Worm (Caenorhabditis elegans) whole organism, late embryonic: ENCODE data around the gene mlp-1.
A peak's percentile ranks its signal among the peaks of the same experiment; 100 is the strongest.

Experiments used
- C38D4.7 ChIP-seq: fragments of 200-800 bp; sonication (Bioruptor generic); optimal IDR thresholded peaks from 2 replicates; lab custom pipeline; 2018; ENCODE audit warnings: mild to moderate bottlenecking, missing genetic modification characterization, moderate library complexity, missing compliant biosample characterization
- K02D7.2 ChIP-seq: sonication (generic microtip); optimal IDR thresholded peaks from 2 replicates; lab custom pipeline; 2017; ENCODE audit warnings: mild to moderate bottlenecking, missing genetic modification characterization, missing compliant biosample characterization
- K09A11.1 ChIP-seq: sonication (generic microtip); optimal IDR thresholded peaks from 2 replicates; lab custom pipeline; 2017; ENCODE audit warnings: antibody characterized with exemption, mild to moderate bottlenecking, missing genetic modification characterization, missing compliant biosample characterization; ENCODE audit not compliant: insufficient read depth
- ama-1 ChIP-seq: fragments of 150-350 bp; optimal IDR thresholded peaks from 2 replicates; lab custom pipeline; 2014
- ceh-14 ChIP-seq: sonication (generic microtip); optimal IDR thresholded peaks from 2 replicates; lab custom pipeline; 2016; ENCODE audit warnings: missing genotype, missing genetic modification characterization, missing compliant biosample characterization
- ceh-22 ChIP-seq: sonication (generic microtip); optimal IDR thresholded peaks from 2 replicates; lab custom pipeline; 2017; ENCODE audit warnings: missing biosample characterization, missing genetic modification characterization
- ceh-30 ChIP-seq: fragments of 150-350 bp; optimal IDR thresholded peaks from 2 replicates; lab custom pipeline; 2014; ENCODE audit warnings: missing biosample characterization, missing genetic modification characterization
- ceh-31 ChIP-seq: sonication (generic microtip); optimal IDR thresholded peaks from 2 replicates; lab custom pipeline; 2016; ENCODE audit warnings: missing genetic modification characterization, missing compliant biosample characterization
- ceh-34 ChIP-seq: sonication (generic microtip); optimal IDR thresholded peaks from 2 replicates; lab custom pipeline; 2016; ENCODE audit warnings: mild to moderate bottlenecking, missing genetic modification characterization, missing compliant biosample characterization
- ceh-45 ChIP-seq: fragments of 200-800 bp; sonication (Bioruptor generic); IDR thresholded peaks from 2 replicates; pipeline ENCODE4 v1.3.6; 2022; ENCODE audit warnings: missing genetic modification reagents, missing genetic modification characterization, missing compliant biosample characterization
- ceh-48 ChIP-seq: sonication (generic microtip); optimal IDR thresholded peaks from 2 replicates; lab custom pipeline; 2016; ENCODE audit warnings: missing genetic modification characterization, inconsistent platforms, missing compliant biosample characterization
- ceh-6 ChIP-seq: fragments of 200-800 bp; sonication (Bioruptor generic); optimal IDR thresholded peaks from 2 replicates; lab custom pipeline; 2018; ENCODE audit warnings: mild to moderate bottlenecking, missing genetic modification characterization, missing compliant biosample characterization
- dve-1 ChIP-seq: sonication (generic microtip); optimal IDR thresholded peaks from 2 replicates; lab custom pipeline; 2017; ENCODE audit warnings: antibody characterized with exemption, mild to moderate bottlenecking, missing genetic modification characterization, missing compliant biosample characterization
- elt-2 ChIP-seq: sonication (generic microtip); optimal IDR thresholded peaks from 2 replicates; lab custom pipeline; 2016; ENCODE audit warnings: missing genetic modification reagents, missing genetic modification characterization, missing compliant biosample characterization
- elt-4 ChIP-seq: sonication (generic microtip); optimal IDR thresholded peaks from 2 replicates; lab custom pipeline; 2016; ENCODE audit warnings: missing genetic modification characterization, missing compliant biosample characterization
- ets-4 ChIP-seq: sonication (generic microtip); optimal IDR thresholded peaks from 2 replicates; lab custom pipeline; 2016; ENCODE audit warnings: missing genetic modification characterization, missing compliant biosample characterization
- fax-1 ChIP-seq: sonication (generic microtip); optimal IDR thresholded peaks from 2 replicates; lab custom pipeline; 2016; ENCODE audit warnings: missing genotype, missing genetic modification characterization, missing compliant biosample characterization
- fkh-10 ChIP-seq: fragments of 150-350 bp; optimal IDR thresholded peaks from 2 replicates; lab custom pipeline; 2014; ENCODE audit warnings: missing biosample characterization, missing genetic modification reagents, missing genetic modification characterization
- fkh-6 ChIP-seq: sonication (generic microtip); optimal IDR thresholded peaks from 2 replicates; lab custom pipeline; 2016; ENCODE audit warnings: missing genetic modification characterization, missing compliant biosample characterization
- hlh-13 ChIP-seq: fragments of 200-800 bp; sonication (Bioruptor generic); optimal IDR thresholded peaks from 2 replicates; lab custom pipeline; 2018; ENCODE audit warnings: mild to moderate bottlenecking, missing genetic modification characterization, missing compliant biosample characterization
- hlh-30 ChIP-seq: sonication (generic microtip); optimal IDR thresholded peaks from 2 replicates; lab custom pipeline; 2017; ENCODE audit warnings: antibody characterized with exemption, missing genetic modification characterization, missing compliant biosample characterization; ENCODE audit not compliant: insufficient read depth
- hlh-6 ChIP-seq: sonication (generic microtip); optimal IDR thresholded peaks from 2 replicates; lab custom pipeline; 2016; ENCODE audit warnings: missing genotype, missing genetic modification characterization, missing compliant biosample characterization
- hlh-8 ChIP-seq: sonication (generic microtip); optimal IDR thresholded peaks from 2 replicates; lab custom pipeline; 2016; ENCODE audit warnings: missing genotype, missing genetic modification characterization, missing compliant biosample characterization
- lim-6 ChIP-seq: sonication (generic microtip); optimal IDR thresholded peaks from 2 replicates; lab custom pipeline; 2016; ENCODE audit warnings: missing genetic modification characterization, missing compliant biosample characterization
- madf-2 ChIP-seq: sonication (generic microtip); optimal IDR thresholded peaks from 2 replicates; lab custom pipeline; 2017; ENCODE audit warnings: missing genetic modification characterization, missing compliant biosample characterization
- nfya-1 ChIP-seq: sonication (generic microtip); optimal IDR thresholded peaks from 2 replicates; lab custom pipeline; 2017; ENCODE audit warnings: missing genetic modification characterization, mild to moderate bottlenecking, missing compliant biosample characterization, antibody characterized with exemption, moderate library complexity
- nhr-11 ChIP-seq: fragments of 150-350 bp; optimal IDR thresholded peaks from 2 replicates; lab custom pipeline; 2014; ENCODE audit warnings: missing biosample characterization, missing genetic modification characterization
- nhr-232 ChIP-seq: sonication (generic microtip); optimal IDR thresholded peaks from 2 replicates; lab custom pipeline; 2016; ENCODE audit warnings: missing genetic modification characterization, missing compliant biosample characterization
- pag-3 ChIP-seq: sonication (generic microtip); optimal IDR thresholded peaks from 2 replicates; lab custom pipeline; 2016; ENCODE audit warnings: missing compliant biosample characterization, missing genetic modification characterization, borderline replicate concordance
- pat-9 ChIP-seq: fragments of 200-800 bp; sonication (Bioruptor generic); optimal IDR thresholded peaks from 2 replicates; lab custom pipeline; 2018; ENCODE audit warnings: mild to moderate bottlenecking, missing genetic modification characterization, moderate library complexity, missing compliant biosample characterization
- pax-1 ChIP-seq: fragments of 150-350 bp; optimal IDR thresholded peaks from 2 replicates; lab custom pipeline; 2014; ENCODE audit warnings: missing biosample characterization, missing genetic modification characterization
- pha-4 ChIP-seq: fragments of 150-350 bp; optimal IDR thresholded peaks from 2 replicates; lab custom pipeline; 2018; ENCODE audit warnings: missing biosample characterization, missing genetic modification reagents, missing genetic modification characterization
- pqm-1 ChIP-seq: sonication (generic microtip); optimal IDR thresholded peaks from 2 replicates; lab custom pipeline; 2016; ENCODE audit warnings: missing genetic modification characterization, missing compliant biosample characterization
- pros-1 ChIP-seq: fragments of 150-350 bp; optimal IDR thresholded peaks from 2 replicates; lab custom pipeline; 2014; ENCODE audit warnings: missing biosample characterization, missing genetic modification reagents, missing genetic modification characterization
- unc-42 ChIP-seq: sonication (generic microtip); optimal IDR thresholded peaks from 2 replicates; lab custom pipeline; 2016; ENCODE audit warnings: missing genotype, missing genetic modification characterization, missing compliant biosample characterization
- unc-86 ChIP-seq: sonication (generic microtip); optimal IDR thresholded peaks from 2 replicates; lab custom pipeline; 2016; ENCODE audit warnings: missing genetic modification characterization, missing compliant biosample characterization

mlp-1 gene

DNA sequence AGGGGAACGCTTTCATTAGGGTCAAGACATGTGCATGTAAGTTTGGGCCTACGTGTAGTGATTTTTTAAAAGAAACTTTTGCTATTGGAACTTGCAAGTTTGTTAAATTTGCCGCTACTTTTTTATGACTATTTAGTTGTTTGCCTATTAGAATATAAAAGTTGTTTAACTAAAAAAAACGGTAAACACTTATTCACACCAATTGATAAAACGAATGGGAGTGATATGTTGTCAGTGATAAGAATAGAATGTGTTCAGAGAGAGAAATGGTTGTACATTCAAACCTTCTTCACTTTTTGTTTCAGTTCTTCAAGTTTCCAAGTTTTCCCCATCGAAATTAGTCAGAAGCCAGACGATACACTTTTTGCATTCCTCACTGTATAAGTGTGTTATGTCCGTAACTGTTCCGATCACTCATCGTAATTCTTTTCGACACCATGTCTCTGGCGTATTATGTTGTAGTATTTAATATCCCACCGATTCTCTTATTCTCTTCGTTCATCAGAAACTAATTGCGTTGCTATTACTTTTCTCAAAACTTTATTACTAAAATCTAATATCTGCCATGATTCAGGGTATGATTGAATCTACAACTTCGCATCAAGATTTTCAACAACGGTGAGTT is 8.9 kb downstream of the mlp-1 start, which contains the start of gene dct-6:
Gene dct-6 (plus strand): TSS at position 575 of the 625 bp plus-strand sequence.
- no peak for TF ChIP-seq nhr-232
- peak; percentile 12 for TF ChIP-seq elt-2

DNA sequence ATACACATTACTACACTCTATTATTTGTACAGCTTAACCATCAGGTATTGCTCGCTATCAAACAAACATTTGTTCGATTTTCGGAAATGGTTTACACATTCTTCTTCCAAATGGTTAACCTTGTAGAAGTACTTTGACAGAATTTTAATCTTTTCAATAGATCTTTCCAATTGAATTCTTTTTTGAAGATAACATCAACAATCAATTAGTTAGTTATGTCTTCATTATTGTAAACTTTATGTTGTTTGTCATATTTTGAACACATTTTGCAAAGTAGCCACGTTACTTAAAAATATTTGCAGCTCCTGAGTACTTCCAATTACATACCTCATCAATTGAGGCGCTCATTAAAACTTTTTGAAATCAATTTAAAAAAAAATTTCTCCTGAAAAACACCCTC is 9.5 kb downstream of the mlp-1 start:
- TF ChIP-seq fax-1 (no peak), hlh-30 (tag; lab: Kevin White, UChicago) (no peak), pros-1 (tag; lab: Kevin White, UChicago) (no peak), elt-2 (no peak), ceh-48 (no peak)

- no peak for TF ChIP-seq nhr-11 (tag; lab: Kevin White, UChicago)
- no peak for TF ChIP-seq pros-1 (tag; lab: Kevin White, UChicago)
- TF ChIP-seq C38D4.7 = no peak
- no peak for TF ChIP-seq unc-42 (tag; lab: Kevin White, UChicago)
- TF ChIP-seq hlh-8 = no peak
- no peak for TF ChIP-seq elt-4
- no peak for TF ChIP-seq elt-2
- TF ChIP-seq pag-3 = no peak
- no peak for TF ChIP-seq madf-2 (tag; lab: Kevin White, UChicago)
- no peak for TF ChIP-seq fkh-6 (tag; lab: Kevin White, UChicago)
- TF ChIP-seq hlh-13 (GFP tag; lab: Kevin White, UChicago) = no peak
- TF ChIP-seq dve-1 = no peak
- TF ChIP-seq ceh-6 (GFP tag; lab: Kevin White, UChicago) = no peak
- no peak for TF ChIP-seq pha-4 (tag; lab: Kevin White, UChicago)
- no peak for TF ChIP-seq K09A11.1 (tag; lab: Kevin White, UChicago)
- TF ChIP-seq pqm-1 (tag; lab: Kevin White, UChicago) = no peak
- no peak for TF ChIP-seq K02D7.2
- TF ChIP-seq, all 69 proteins: peak for 0
These were observed 10.7 kb downstream of the mlp-1 start for ce11 chrIII:5964058-5964632.

ce11 chrIII:5961560-5961959 is 13.3 kb downstream of the mlp-1 start:
- TF ChIP-seq unc-86 (no peak), pros-1 (tag; lab: Kevin White, UChicago) (no peak)

- TF ChIP-seq ceh-31 (tag; lab: Kevin White, UChicago) = peak; percentile 14
- no peak for TF ChIP-seq hlh-8
- no peak for TF ChIP-seq pax-1 (tag; lab: Kevin White, UChicago)
- peak; percentile 79 for TF ChIP-seq ets-4 (tag; lab: Kevin White, UChicago)
These were observed 15.8 kb downstream of the mlp-1 start for ce11 chrIII:5959049-5959448.

ce11 chrIII:5958172-5958886 is 16.5 kb downstream of the mlp-1 start, which contains the start of the genes nono-1 and nop-1:
Gene nono-1, minus strand, starts transcription at chrIII:5958246.
Gene nop-1, plus strand, starts transcription at chrIII:5958722.
- TF ChIP-seq pag-3 (no peak), K09A11.1 (tag; lab: Kevin White, UChicago) (no peak), ceh-34 (peak; percentile 12), hlh-6 (no peak), ceh-31 (tag; lab: Kevin White, UChicago) (peak; percentile 40), ceh-45 (GFP tag; lab: Robert Waterston, UW) (no peak), pros-1 (tag; lab: Kevin White, UChicago) (no peak), nfya-1 (tag; lab: Kevin White, UChicago) (peak; percentile 65), ama-1 (no peak), fkh-10 (no peak), ceh-14 (no peak), lim-6 (tag; lab: Kevin White, UChicago) (no peak), ets-4 (tag; lab: Kevin White, UChicago) (peak; percentile 59), ceh-48 (peak; percentile 49), pat-9 (no peak), unc-42 (tag; lab: Kevin White, UChicago) (no peak), ceh-22 (no peak), ceh-30 (tag; lab: Kevin White, UChicago) (no peak), fkh-6 (tag; lab: Kevin White, UChicago) (no peak)
